Worm (Caenorhabditis elegans): Measurements from ENCODE around the gene Y60A9A.1.

Y60A9A.1 gene

ce11 chrX:14377169-14377568, at the start of gene Y60A9A.1:
Gene Y60A9A.1 (minus strand): TSS chrX:14377269.
- TF ChIP-seq zip-8 (tag; optimal IDR thresholded peaks at IDR 0.05) = no peak
- TF ChIP-seq unc-120 (tag; optimal IDR thresholded peaks at IDR 0.05; ENCODE audit: poor library complexity, severe bottlenecking) = no peak
- TF ChIP-seq ceh-83 (GFP tag; optimal IDR thresholded peaks at IDR 0.05) = no peak
- no peak for TF ChIP-seq ceh-43 (GFP tag; optimal IDR thresholded peaks at IDR 0.05)
- no peak for TF ChIP-seq M03D4.4 (tag; optimal IDR thresholded peaks at IDR 0.05)
- TF ChIP-seq sem-2 (GFP tag; optimal IDR thresholded peaks at IDR 0.05) = no peak
- no peak for TF ChIP-seq tbx-8 (GFP tag; optimal IDR thresholded peaks at IDR 0.05)
- no peak for TF ChIP-seq elt-3 (tag; optimal IDR thresholded peaks at IDR 0.05)
- TF ChIP-seq nhr-12 (tag; optimal IDR thresholded peaks at IDR 0.05) = no peak
- no peak for TF ChIP-seq lsy-2 (tag; optimal IDR thresholded peaks at IDR 0.05)
- TF ChIP-seq mls-2 (tag; optimal IDR thresholded peaks at IDR 0.05) = no peak
- no peak for TF ChIP-seq lin-13 (tag; optimal IDR thresholded peaks at IDR 0.05)

ce11 chrX:14424673-14425072, 47.6 kb upstream of the Y60A9A.1 start, which contains the start of gene F23D12.11:
Gene F23D12.11 (minus strand): TSS chrX:14424751.
- TF ChIP-seq cnd-1 (tag; optimal IDR thresholded peaks at IDR 0.05) (no peak), lsy-2 (tag; optimal IDR thresholded peaks at IDR 0.05) (no peak), ces-1 (GFP tag; optimal IDR thresholded peaks at IDR 0.05) (no peak), nhr-28 (tag; optimal IDR thresholded peaks at IDR 0.05) (no peak), unc-39 (tag; optimal IDR thresholded peaks at IDR 0.05) (no peak), hlh-1 (tag; optimal IDR thresholded peaks at IDR 0.05) (no peak), nhr-12 (tag; optimal IDR thresholded peaks at IDR 0.05) (no peak), snpc-4 (tag; optimal IDR thresholded peaks at IDR 0.05) (no peak), ceh-39 (tag; optimal IDR thresholded peaks at IDR 0.05) (no peak), drap-1 (GFP tag; optimal IDR thresholded peaks at IDR 0.05) (no peak), bed-3 (GFP tag; optimal IDR thresholded peaks at IDR 0.05) (no peak)

- no peak for TF ChIP-seq blmp-1 (tag; optimal IDR thresholded peaks at IDR 0.05)
- no peak for TF ChIP-seq M03D4.4 (tag; optimal IDR thresholded peaks at IDR 0.05)
- no peak for TF ChIP-seq nhr-237 (tag; optimal IDR thresholded peaks at IDR 0.05)
- no peak for TF ChIP-seq lsy-2 (tag; optimal IDR thresholded peaks at IDR 0.05)
- no peak for TF ChIP-seq sem-2 (GFP tag; optimal IDR thresholded peaks at IDR 0.05)
- no peak for TF ChIP-seq ztf-11 (tag; optimal IDR thresholded peaks at IDR 0.05)
- TF ChIP-seq ceh-43 (GFP tag; optimal IDR thresholded peaks at IDR 0.05) = no peak
- TF ChIP-seq mab-5 (tag; optimal IDR thresholded peaks at IDR 0.05) = no peak
- no peak for TF ChIP-seq flh-1 (GFP tag; optimal IDR thresholded peaks at IDR 0.05)
- no peak for TF ChIP-seq tbx-8 (GFP tag; optimal IDR thresholded peaks at IDR 0.05)
These were observed 47.1 kb upstream of the Y60A9A.1 start for ce11 chrX:14424186-14424585.

ce11 chrX:14423105-14423504, 46.0 kb upstream of the Y60A9A.1 start, which contains the start of gene fipr-3:
Gene fipr-3 (plus strand): TSS chrX:14423405.
- TF ChIP-seq pha-4 (tag; optimal IDR thresholded peaks at IDR 0.05) = no peak
- TF ChIP-seq blmp-1 (tag; optimal IDR thresholded peaks at IDR 0.05) = no peak

ce11 chrX:14421529-14421982, 44.5 kb upstream of the Y60A9A.1 start, which contains the start of gene F23D12.2:
Gene F23D12.2 (minus strand): TSS chrX:14421579.
- no peak for TF ChIP-seq nhr-76 (tag; optimal IDR thresholded peaks at IDR 0.05)
- TF ChIP-seq unc-39 (tag; optimal IDR thresholded peaks at IDR 0.05) = no peak
- no peak for TF ChIP-seq ceh-83 (GFP tag; optimal IDR thresholded peaks at IDR 0.05)
- no peak for TF ChIP-seq bed-3 (GFP tag; optimal IDR thresholded peaks at IDR 0.05)
- TF ChIP-seq zip-8 (tag; optimal IDR thresholded peaks at IDR 0.05) = no peak
- TF ChIP-seq lsy-2 (tag; optimal IDR thresholded peaks at IDR 0.05) = no peak
- TF ChIP-seq M03D4.4 (tag; optimal IDR thresholded peaks at IDR 0.05) = no peak
- no peak for TF ChIP-seq drap-1 (GFP tag; optimal IDR thresholded peaks at IDR 0.05)
- no peak for TF ChIP-seq sptf-1 (tag; optimal IDR thresholded peaks at IDR 0.05)
- TF ChIP-seq elt-1 (tag; optimal IDR thresholded peaks at IDR 0.05; ENCODE audit: borderline replicate concordance, insufficient read depth) = no peak
- no peak for TF ChIP-seq nhr-2 (tag; optimal IDR thresholded peaks at IDR 0.05)
- no peak for TF ChIP-seq mab-5 (tag; optimal IDR thresholded peaks at IDR 0.05)

- TF ChIP-seq zip-8 (tag; optimal IDR thresholded peaks at IDR 0.05) (no peak), ceh-83 (GFP tag; optimal IDR thresholded peaks at IDR 0.05) (no peak), ces-1 (GFP tag; optimal IDR thresholded peaks at IDR 0.05) (no peak), elt-3 (tag; optimal IDR thresholded peaks at IDR 0.05) (no peak), lsy-2 (tag; optimal IDR thresholded peaks at IDR 0.05) (no peak), nhr-28 (tag; optimal IDR thresholded peaks at IDR 0.05) (no peak), sem-2 (GFP tag; optimal IDR thresholded peaks at IDR 0.05) (no peak), sptf-1 (tag; optimal IDR thresholded peaks at IDR 0.05) (no peak), nhr-237 (tag; optimal IDR thresholded peaks at IDR 0.05) (no peak), blmp-1 (tag; optimal IDR thresholded peaks at IDR 0.05) (no peak), drap-1 (GFP tag; optimal IDR thresholded peaks at IDR 0.05) (no peak)
These were observed 38.6 kb upstream of the Y60A9A.1 start, which contains the start of gene F23D12.10 for ce11 chrX:14415641-14416040. Gene F23D12.10 (minus strand): TSS chrX:14415741.
